Fruit fly (Drosophila melanogaster) S2 (cell line): ENCODE data around the gene alpha-PheRS.

Experiments
- CG8478 ChIP-seq: fragments of >200 bp; optimal IDR thresholded peaks from 2 replicates; lab custom pipeline; 2018
- CTCF ChIP-seq, 2 experiments: fragments of >200 bp; optimal IDR thresholded peaks; 2 replicates each; lab custom pipeline; 2018

The alpha-PheRS gene

DNA sequence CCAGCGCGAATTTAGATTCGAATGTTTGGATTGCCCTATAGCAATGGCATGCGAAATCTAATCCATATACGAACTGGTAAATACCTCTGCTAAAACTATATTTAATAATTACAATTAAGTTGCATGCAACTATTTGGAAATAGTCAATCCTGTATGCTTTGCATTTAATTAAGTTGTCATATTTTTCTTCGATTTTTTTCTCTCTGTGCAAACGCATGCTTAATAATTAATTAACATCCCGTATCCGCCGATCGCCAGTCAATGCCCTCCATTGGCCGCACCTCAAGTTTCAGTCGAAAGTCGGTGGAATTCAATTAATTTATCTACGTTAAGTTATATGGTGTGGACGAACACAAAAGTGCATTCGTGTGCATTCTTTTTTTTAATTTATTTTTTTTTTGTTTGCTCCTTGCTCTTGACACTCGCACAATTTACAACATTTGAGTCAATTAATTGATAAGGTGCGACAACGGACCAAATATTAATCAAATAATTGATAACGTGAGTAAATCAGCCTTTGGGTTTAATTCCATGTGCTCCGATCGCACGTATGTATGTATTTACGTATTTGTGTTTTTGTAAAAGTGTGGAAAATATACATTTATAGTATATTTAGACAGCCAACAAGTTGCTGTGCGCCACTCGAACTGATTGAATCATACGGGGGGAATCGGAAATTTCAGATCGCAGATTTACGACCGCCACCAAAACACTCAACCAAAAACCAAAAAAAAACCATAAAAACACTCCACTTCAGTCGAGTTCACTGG is 38.9 kb downstream of the alpha-PheRS start:
- no peak for TF ChIP-seq CTCF (optimal IDR thresholded peaks at IDR 0.05; lab: Kevin White, UChicago)
- TF ChIP-seq CG8478 = no peak

DNA sequence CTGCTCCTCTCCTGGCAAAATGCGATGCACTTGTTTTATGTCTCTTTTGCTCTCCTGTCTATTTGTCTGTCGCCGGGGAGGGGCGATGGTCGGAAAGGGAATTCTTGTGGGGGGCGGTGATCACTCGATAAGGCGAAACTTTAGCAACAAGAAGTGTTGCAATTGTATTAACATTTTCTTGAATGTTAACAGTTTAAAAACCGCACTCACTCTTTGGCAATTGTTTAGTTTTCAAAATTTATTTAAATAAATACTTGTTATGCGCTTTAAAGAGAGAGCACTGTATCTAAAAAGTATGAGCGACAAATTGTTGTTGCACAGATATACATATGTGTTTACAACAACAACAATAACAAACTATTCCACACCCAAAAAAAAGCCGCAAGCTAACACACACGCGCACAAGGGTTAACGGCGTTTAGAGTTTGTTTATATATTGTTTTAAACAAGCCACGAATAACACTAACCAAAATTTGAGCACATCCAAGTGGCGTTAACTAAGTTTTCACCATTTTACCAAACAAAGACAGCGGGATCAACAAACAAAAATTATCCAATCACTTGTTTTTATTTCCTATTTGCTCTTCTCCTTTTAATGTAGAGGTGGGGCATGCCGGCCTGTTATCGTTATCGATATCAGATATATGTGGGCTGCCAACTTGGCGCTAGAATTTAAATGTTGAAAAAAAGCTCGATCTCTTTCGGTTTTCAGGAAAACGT is 43.8 kb downstream of the alpha-PheRS start, which contains the start of gene CG2258:
CG2258 (minus strand) TSS at position 617 of the 720 bp plus-strand sequence.
- TF ChIP-seq CG8478 (no peak), CTCF (optimal IDR thresholded peaks at IDR 0.05; lab: Kevin White, UChicago) (no peak)

DNA sequence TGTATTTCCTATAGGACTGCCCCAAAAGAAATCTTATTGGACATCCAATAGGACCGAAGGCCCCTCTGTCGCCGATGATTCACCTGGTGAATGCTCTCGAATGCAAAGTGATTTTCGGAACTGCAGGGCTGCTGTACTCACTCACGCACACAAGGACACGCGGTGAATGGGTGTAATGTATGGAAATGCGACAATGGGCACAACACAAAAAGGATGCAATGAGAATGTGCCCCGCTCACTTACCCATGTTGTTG is 44.6 kb downstream of the alpha-PheRS start:
- TF ChIP-seq CG8478 (no peak), CTCF (optimal IDR thresholded peaks at IDR 0.05; lab: Kevin White, UChicago) (no peak)

DNA sequence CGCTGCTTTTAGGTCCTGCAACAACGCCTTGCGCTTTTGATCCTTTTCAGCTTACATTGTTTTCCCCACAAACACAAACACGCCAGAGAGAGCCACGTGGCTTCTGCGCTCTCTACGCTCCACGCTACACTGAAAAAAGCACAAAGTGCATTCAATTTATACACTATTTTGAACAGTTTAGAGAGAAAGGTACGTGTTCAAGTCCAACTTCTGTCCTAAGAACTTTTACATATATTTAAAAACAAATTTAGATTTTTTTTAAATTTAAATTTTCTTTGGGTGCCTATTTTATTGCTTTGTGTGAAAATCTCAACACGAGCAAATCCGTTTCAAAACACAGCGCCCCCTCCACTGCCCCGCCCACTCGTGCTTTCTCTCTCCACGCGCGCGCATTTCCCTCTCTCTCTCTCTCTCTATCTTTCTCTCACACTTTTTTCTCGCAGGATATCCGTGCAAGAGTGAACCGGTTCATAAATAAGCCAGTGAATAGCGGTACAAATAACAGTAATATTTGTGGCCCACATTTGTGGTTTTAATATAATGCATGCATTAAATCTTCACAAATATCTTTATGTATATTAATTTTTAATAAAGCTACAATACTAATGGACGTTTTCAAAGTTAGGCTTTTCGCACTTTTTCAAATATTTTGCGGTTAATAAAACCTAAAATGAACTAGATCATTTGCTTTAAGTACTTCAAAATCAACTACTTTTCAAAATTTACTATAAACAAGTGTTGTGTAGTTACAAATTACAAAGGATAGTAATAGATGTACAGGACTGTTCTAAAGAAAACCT is 45.2 kb downstream of the alpha-PheRS start:
- TF ChIP-seq CTCF (optimal IDR thresholded peaks at IDR 0.05; lab: Kevin White, UChicago) (no peak), CG8478 (no peak)
